Worm (Caenorhabditis elegans) whole organism, early embryonic: ENCODE results near the gene srd-47.

Experiments
- F13C5.2 ChIP-seq: sonication (generic microtip); optimal IDR thresholded peaks from 2 replicates; lab custom pipeline; 2017; ENCODE audit warnings: mild to moderate bottlenecking, missing genetic modification characterization, inconsistent platforms, missing compliant biosample characterization
- aly-1 ChIP-seq: sonication (generic microtip); optimal IDR thresholded peaks from 2 replicates; lab custom pipeline; 2016; ENCODE audit warnings: missing genetic modification characterization, missing compliant biosample characterization
- ama-1 ChIP-seq: fragments of 150-350 bp; optimal IDR thresholded peaks from 2 replicates; lab custom pipeline; 2014
- ceh-13 ChIP-seq: fragments of 200-800 bp; sonication (Bioruptor generic); optimal IDR thresholded peaks from 2 replicates; lab custom pipeline; 2018; ENCODE audit warnings: mild to moderate bottlenecking, missing genetic modification characterization, missing compliant biosample characterization
- ceh-36 ChIP-seq: sonication (generic microtip); optimal IDR thresholded peaks from 2 replicates; lab custom pipeline; 2016; ENCODE audit warnings: missing genetic modification characterization, inconsistent platforms, missing compliant biosample characterization
- ets-7 ChIP-seq: sonication (generic microtip); optimal IDR thresholded peaks from 2 replicates; lab custom pipeline; 2016; ENCODE audit warnings: missing genotype, missing genetic modification characterization, missing compliant biosample characterization
- hmbx-1 ChIP-seq: sonication (generic microtip); optimal IDR thresholded peaks from 2 replicates; lab custom pipeline; 2016; ENCODE audit warnings: mild to moderate bottlenecking, missing genetic modification characterization, missing compliant biosample characterization
- hmg-4 ChIP-seq: fragments of 200-800 bp; sonication (Bioruptor generic); optimal IDR thresholded peaks from 2 replicates; lab custom pipeline; 2018; ENCODE audit warnings: mild to moderate bottlenecking, missing genetic modification characterization, missing compliant biosample characterization
- hnd-1 ChIP-seq: sonication (generic microtip); optimal IDR thresholded peaks from 2 replicates; lab custom pipeline; 2016; ENCODE audit warnings: missing genetic modification characterization, missing compliant biosample characterization
- sea-1 ChIP-seq: fragments of 200-800 bp; sonication (Bioruptor generic); conservative IDR thresholded peaks from 2 replicates; pipeline ENCODE4 v1.3.6; 2022; ENCODE audit warnings: missing genetic modification characterization, missing compliant biosample characterization
- tbx-37 ChIP-seq: fragments of 200-800 bp; sonication (Bioruptor generic); conservative IDR thresholded peaks from 2 replicates; pipeline ENCODE4 v1.3.6; 2022; ENCODE audit warnings: missing genetic modification reagents, missing genetic modification characterization, missing compliant biosample characterization

ce11 chrX:12378293-12378692 is 44.9 kb downstream of the srd-47 start, which contains the start of gene glb-13:
- TF ChIP-seq F13C5.2 (no peak), hnd-1 (tag; lab: Kevin White, UChicago) (no peak), ceh-36 (tag; lab: Kevin White, UChicago) (no peak), aly-1 (tag; lab: Kevin White, UChicago) (no peak), hmg-4 (GFP tag; lab: Kevin White, UChicago) (no peak), ama-1 (lab: Kevin White, UChicago) (no peak), ets-7 (tag; lab: Kevin White, UChicago) (no peak), hmbx-1 (tag; lab: Kevin White, UChicago) (no peak), tbx-37 (no peak), ceh-13 (no peak), sea-1 (GFP tag; lab: Robert Waterston, UW) (no peak)
